Fruit fly (Drosophila melanogaster) S2 (cell line): ENCODE data around the gene tj.

Experiments used
- CG8478 ChIP-seq: fragments of >200 bp; optimal IDR thresholded peaks from 2 replicates; lab custom pipeline; 2018
- CTCF ChIP-seq, 2 experiments: fragments of >200 bp; optimal IDR thresholded peaks; 2 replicates each; lab custom pipeline; 2018

Gene tj

dm6 chr2L:19454070-19454751 lies 9.9 kb upstream of the tj start, which contains the start of gene CG10026:
TSS of gene CG10026 (plus strand) at chr2L:19454256.
- no peak for TF ChIP-seq CG8478
- TF ChIP-seq CTCF (optimal IDR thresholded peaks at IDR 0.05; lab: Kevin White, UChicago) = no peak

DNA sequence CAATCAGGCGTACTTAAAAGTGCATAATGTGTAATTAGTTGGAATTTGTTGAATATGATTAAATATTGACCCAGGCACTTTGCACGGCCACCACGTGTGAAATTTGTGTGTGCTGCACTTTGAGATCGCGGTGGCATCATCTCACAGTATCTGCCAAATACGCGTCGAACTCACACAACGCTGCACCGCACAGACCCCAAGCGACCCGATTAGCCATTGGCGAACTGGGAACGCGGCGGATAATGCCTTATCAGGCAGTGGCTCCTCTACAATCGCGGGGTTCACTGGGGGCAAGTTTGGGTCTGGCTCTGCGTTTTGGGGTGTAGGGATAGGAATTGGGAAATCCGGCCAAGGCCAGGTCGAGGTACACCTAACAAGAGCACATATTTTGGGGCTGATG lies 8.9 kb upstream of the tj start:
- TF ChIP-seq CTCF (optimal IDR thresholded peaks at IDR 0.05; lab: Kevin White, UChicago) (no peak), CG8478 (no peak)

DNA sequence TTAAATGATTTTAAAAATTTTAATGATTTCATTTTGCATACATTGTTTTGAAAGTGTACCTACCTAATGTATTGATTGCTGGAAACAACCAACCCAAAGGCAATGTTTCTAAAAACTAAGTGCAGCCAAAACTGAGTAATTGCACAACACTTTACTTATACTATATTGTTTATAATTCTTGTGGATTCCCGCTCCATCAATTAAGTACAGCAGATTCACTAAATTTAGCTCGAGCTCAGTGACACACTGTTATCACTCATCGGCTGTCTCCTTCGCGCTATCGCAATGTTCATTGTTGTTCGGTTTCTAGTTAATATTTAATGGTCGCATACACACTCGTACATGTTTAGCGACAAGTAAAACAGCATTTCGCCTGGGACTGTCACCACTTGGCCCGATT lies 8.3 kb upstream of the tj start:
- no peak for TF ChIP-seq CTCF (optimal IDR thresholded peaks at IDR 0.05; lab: Kevin White, UChicago)
- no peak for TF ChIP-seq CG8478

- TF ChIP-seq CG8478 = no peak
- no peak for TF ChIP-seq CTCF (optimal IDR thresholded peaks at IDR 0.05; lab: Kevin White, UChicago)
Measured at dm6 chr2L:19457890-19458580, 6.0 kb upstream of the tj start.

dm6 chr2L:19459404-19459803 lies 4.7 kb upstream of the tj start:
- TF ChIP-seq CTCF (optimal IDR thresholded peaks at IDR 0.05; lab: Kevin White, UChicago) = no peak
- no peak for TF ChIP-seq CG8478

- TF ChIP-seq CG8478 (no peak), CTCF (optimal IDR thresholded peaks at IDR 0.05; lab: Kevin White, UChicago) (no peak)
Measured at dm6 chr2L:19462898-19463297, 1.2 kb upstream of the tj start.

dm6 chr2L:19463405-19463804 lies 662 bp upstream of the tj start:
- TF ChIP-seq CTCF (optimal IDR thresholded peaks at IDR 0.05; lab: Kevin White, UChicago) (no peak), CG8478 (no peak)

dm6 chr2L:19469090-19469489 lies 5.0 kb downstream of the tj start:
- TF ChIP-seq CG8478 (no peak), CTCF (optimal IDR thresholded peaks at IDR 0.05; lab: Kevin White, UChicago) (no peak)

dm6 chr2L:19469751-19470150 lies 5.7 kb downstream of the tj start:
- TF ChIP-seq CG8478 (no peak), CTCF (optimal IDR thresholded peaks at IDR 0.05; lab: Kevin White, UChicago) (no peak)

dm6 chr2L:19472256-19472655 lies 8.2 kb downstream of the tj start:
- no peak for TF ChIP-seq CTCF (optimal IDR thresholded peaks at IDR 0.05; lab: Kevin White, UChicago)

dm6 chr2L:19473397-19474009 lies 9.4 kb downstream of the tj start:
- no peak for TF ChIP-seq CG8478
- TF ChIP-seq CTCF (optimal IDR thresholded peaks at IDR 0.05; lab: Kevin White, UChicago) = no peak

DNA sequence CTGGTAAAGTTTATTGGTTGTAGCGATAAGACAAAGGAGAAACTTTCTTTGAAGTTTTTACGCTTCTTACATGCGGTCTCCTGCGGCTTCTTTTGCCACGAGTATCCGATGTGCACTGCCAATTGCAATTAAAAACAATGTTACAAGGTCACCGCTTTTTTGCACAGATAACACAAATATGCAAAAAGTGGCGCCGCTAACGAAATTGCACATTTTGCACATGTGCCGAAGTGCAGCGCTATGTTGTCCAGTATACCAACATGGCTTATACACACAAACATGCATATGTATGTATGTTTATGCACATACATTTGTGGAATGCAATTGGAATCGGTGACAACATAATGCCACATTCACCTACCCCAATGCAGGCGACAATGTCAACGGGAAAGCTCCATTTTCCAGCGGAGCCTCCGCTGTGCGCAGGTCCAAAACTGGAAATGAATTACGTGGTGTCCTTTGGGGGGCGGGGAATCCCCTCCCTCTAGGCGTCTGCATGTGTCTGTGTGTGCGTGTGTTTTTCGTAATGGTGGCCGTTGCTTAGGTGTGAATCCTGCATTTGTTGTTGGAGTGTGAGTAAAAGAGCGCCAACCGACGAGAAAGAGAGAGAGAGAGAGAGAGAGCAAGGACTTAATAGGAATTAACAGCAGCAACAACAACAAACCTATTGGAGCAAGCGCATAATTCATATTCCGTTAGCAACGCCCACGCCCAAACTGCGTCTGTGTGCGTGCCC lies 15.3 kb downstream of the tj start:
- TF ChIP-seq CG8478 (no peak), CTCF (optimal IDR thresholded peaks at IDR 0.05; lab: Kevin White, UChicago) (no peak)

dm6 chr2L:19480406-19481334 lies 16.6 kb downstream of the tj start:
- TF ChIP-seq CG8478 (no peak), CTCF (optimal IDR thresholded peaks at IDR 0.05; lab: Kevin White, UChicago) (no peak)

DNA sequence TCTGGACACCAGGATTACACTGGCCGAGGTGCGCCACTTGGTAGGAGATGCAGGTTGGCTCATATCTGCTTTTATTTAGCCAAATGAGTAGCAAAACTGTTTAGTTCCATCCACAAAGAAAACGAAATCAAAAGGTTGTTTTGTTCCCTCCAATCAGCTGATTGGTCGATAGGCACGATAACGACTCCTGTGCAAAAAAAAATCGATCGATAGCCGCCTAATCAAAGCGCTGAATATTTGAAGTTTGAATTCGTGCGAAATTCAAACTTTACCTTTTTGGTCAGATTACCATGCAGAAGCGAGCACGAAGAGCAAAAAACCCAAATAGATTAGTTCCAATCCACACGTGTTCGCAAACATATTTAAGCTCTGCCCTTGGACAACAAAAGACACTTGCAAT lies 20.5 kb downstream of the tj start, which contains the start of the genes CG10195 and CG13084:
Gene CG10195 (minus strand): TSS at position 167 of the 400 bp plus-strand sequence.
Gene CG13084 (plus strand): TSS at position 392 of the 400 bp plus-strand sequence.
- TF ChIP-seq CG8478 (no peak), CTCF (optimal IDR thresholded peaks at IDR 0.05; lab: Kevin White, UChicago) (no peak)
